Fruit fly (Drosophila melanogaster) whole organism, embryonic: ENCODE results near the gene pyd.

ENCODE experiments used
- Asciz ChIP-seq: fragments of 200-800 bp; sonication (Bioruptor generic); optimal IDR thresholded peaks from 2 replicates; lab custom pipeline; 2017; ENCODE audit warnings: missing biosample characterization, mild to moderate bottlenecking, missing genetic modification characterization, missing genetic modification reagents
- B-H1 ChIP-seq: fragments of 200-800 bp; sonication (Bioruptor generic); IDR thresholded peaks from 3 replicates; pipeline ENCODE4 v1.3.6; 2022; ENCODE audit warnings: missing biosample characterization, missing genetic modification characterization
- B-H2 ChIP-seq: fragments of 200-800 bp; sonication (Bioruptor generic); optimal IDR thresholded peaks from 2 replicates; lab custom pipeline; 2018; ENCODE audit warnings: missing biosample characterization, mild to moderate bottlenecking, missing genetic modification characterization
- BtbVII ChIP-seq: fragments of 200-800 bp; sonication (Bioruptor generic); optimal IDR thresholded peaks from 3 replicates; lab custom pipeline; 2017; ENCODE audit warnings: missing biosample characterization, mild to moderate bottlenecking, missing genetic modification characterization
- CG10147 ChIP-seq: fragments of 200-800 bp; sonication (Bioruptor generic); optimal IDR thresholded peaks from 2 replicates; lab custom pipeline; 2019; ENCODE audit warnings: missing biosample characterization, mild to moderate bottlenecking, missing genetic modification characterization, moderate library complexity
- CG10654 ChIP-seq: fragments of 200-800 bp; sonication (Bioruptor generic); optimal IDR thresholded peaks from 2 replicates; lab custom pipeline; 2016; ENCODE audit warnings: missing biosample characterization, missing genetic modification characterization
- CG11696 ChIP-seq: fragments of 200-800 bp; sonication (Bioruptor generic); IDR thresholded peaks from 2 replicates; pipeline ENCODE4 v1.3.6; 2022; ENCODE audit warnings: missing biosample characterization, missing genetic modification characterization
- CG12659 ChIP-seq: fragments of 200-800 bp; sonication (Bioruptor generic); optimal IDR thresholded peaks from 3 replicates; lab custom pipeline; 2017; ENCODE audit warnings: mild to moderate bottlenecking, missing biosample characterization, missing genetic modification reagents, missing genetic modification characterization
- CG12769 ChIP-seq: fragments of 200-800 bp; sonication (Bioruptor generic); optimal IDR thresholded peaks from 2 replicates; lab custom pipeline; 2019; ENCODE audit warnings: missing biosample characterization, mild to moderate bottlenecking, missing genetic modification characterization, moderate library complexity
- CG13894 ChIP-seq: fragments of 200-800 bp; sonication (Bioruptor generic); optimal IDR thresholded peaks from 3 replicates; lab custom pipeline; 2018; ENCODE audit warnings: missing biosample characterization, mild to moderate bottlenecking, missing genetic modification characterization, moderate library complexity
- CG14667 ChIP-seq: fragments of 200-800 bp; sonication (Bioruptor generic); IDR thresholded peaks from 2 replicates; pipeline ENCODE4 v1.3.6; 2022; ENCODE audit warnings: missing biosample characterization, missing genetic modification characterization
- CG1602 ChIP-seq: fragments of 200-800 bp; sonication (Bioruptor generic); optimal IDR thresholded peaks from 3 replicates; lab custom pipeline; 2016; ENCODE audit warnings: missing biosample characterization, missing genetic modification characterization
- CG1647 ChIP-seq: fragments of 200-800 bp; sonication (Bioruptor generic); optimal IDR thresholded peaks from 3 replicates; lab custom pipeline; 2016; ENCODE audit warnings: missing biosample characterization, missing genetic modification characterization
- CG17361 ChIP-seq: fragments of 200-800 bp; sonication (Bioruptor generic); IDR thresholded peaks from 3 replicates; pipeline ENCODE4 v1.3.6; 2022; ENCODE audit warnings: missing biosample characterization, missing genetic modification characterization
- CG18262 ChIP-seq: fragments of 200-800 bp; optimal IDR thresholded peaks from 3 replicates; lab custom pipeline; 2019; ENCODE audit warnings: missing biosample characterization, mild to moderate bottlenecking, missing genetic modification characterization, moderate library complexity
- CG18476 ChIP-seq: fragments of 200-800 bp; sonication (Bioruptor generic); optimal IDR thresholded peaks from 2 replicates; lab custom pipeline; 2016; ENCODE audit warnings: missing biosample characterization, mild to moderate bottlenecking, missing genetic modification characterization
- CG3163 ChIP-seq: fragments of 200-800 bp; sonication (Bioruptor generic); optimal IDR thresholded peaks from 3 replicates; lab custom pipeline; 2016; ENCODE audit warnings: missing biosample characterization, missing genetic modification characterization
- CG3995 ChIP-seq: fragments of 200-800 bp; sonication (Bioruptor generic); optimal IDR thresholded peaks from 3 replicates; lab custom pipeline; 2016; ENCODE audit warnings: missing biosample characterization, missing genetic modification characterization
- CG4360 ChIP-seq: fragments of 200-800 bp; sonication (Bioruptor generic); IDR thresholded peaks from 2 replicates; pipeline ENCODE4 v1.3.6; 2022; ENCODE audit warnings: missing biosample characterization, missing genetic modification characterization
- CG4707 ChIP-seq: fragments of 200-800 bp; sonication (Bioruptor generic); optimal IDR thresholded peaks from 2 replicates; lab custom pipeline; 2018; ENCODE audit warnings: missing biosample characterization, mild to moderate bottlenecking, missing genetic modification characterization, moderate library complexity
- CG4820 ChIP-seq: fragments of 200-800 bp; sonication (Bioruptor generic); optimal IDR thresholded peaks from 3 replicates; lab custom pipeline; 2016; ENCODE audit warnings: missing biosample characterization, missing genetic modification characterization
- CG7987 ChIP-seq: fragments of 200-800 bp; sonication (Bioruptor generic); optimal IDR thresholded peaks from 2 replicates; lab custom pipeline; 2018; ENCODE audit warnings: missing biosample characterization, mild to moderate bottlenecking, missing genetic modification characterization, moderate library complexity
- CG9876 ChIP-seq: fragments of 200-800 bp; sonication (Bioruptor generic); optimal IDR thresholded peaks from 2 replicates; lab custom pipeline; 2016; ENCODE audit warnings: missing biosample characterization, missing genetic modification characterization
- CG9932 ChIP-seq: fragments of 200-800 bp; sonication (Bioruptor generic); IDR thresholded peaks from 2 replicates; pipeline ENCODE4 v1.3.6; 2022; ENCODE audit warnings: missing biosample characterization, missing genetic modification characterization
- CrebB ChIP-seq: fragments of 200-800 bp; sonication (Bioruptor generic); optimal IDR thresholded peaks from 3 replicates; lab custom pipeline; 2018; ENCODE audit warnings: missing biosample characterization, mild to moderate bottlenecking, missing genetic modification characterization
- Dfd ChIP-seq, 2 experiments: fragments of >200 bp; optimal IDR thresholded peaks; 2 replicates each; lab custom pipeline; 2017; ENCODE audit warnings: missing biosample characterization in 2 of 2, missing genetic modification characterization in 2 of 2
- Doc3 ChIP-seq: fragments of 200-800 bp; sonication (Bioruptor generic); IDR thresholded peaks from 3 replicates; pipeline ENCODE4 v1.3.6; 2022; ENCODE audit warnings: missing biosample characterization, missing genetic modification characterization; ENCODE audit not compliant: partially characterized antibody
- Dref ChIP-seq: fragments of 200-800 bp; sonication (Bioruptor generic); IDR thresholded peaks from 2 replicates; pipeline ENCODE4 v1.3.6; 2022; ENCODE audit warnings: missing biosample characterization, missing genetic modification characterization
- HHEX ChIP-seq: fragments of 200-800 bp; sonication (Bioruptor generic); optimal IDR thresholded peaks from 3 replicates; lab custom pipeline; 2017; ENCODE audit warnings: missing biosample characterization, mild to moderate bottlenecking, missing genetic modification characterization, missing genetic modification reagents
- Hey ChIP-seq: fragments of 200-800 bp; sonication (Bioruptor generic); optimal IDR thresholded peaks from 3 replicates; lab custom pipeline; 2018; ENCODE audit warnings: missing biosample characterization, mild to moderate bottlenecking, missing genetic modification characterization
- Jarid2 ChIP-seq: fragments of 200-800 bp; sonication (Bioruptor generic); optimal IDR thresholded peaks from 3 replicates; lab custom pipeline; 2017; ENCODE audit warnings: mild to moderate bottlenecking, missing biosample characterization, missing genetic modification reagents, missing genetic modification characterization
- Meics ChIP-seq: fragments of 200-800 bp; sonication (Bioruptor generic); optimal IDR thresholded peaks from 2 replicates; lab custom pipeline; 2017; ENCODE audit warnings: missing biosample characterization, mild to moderate bottlenecking, missing genetic modification characterization
- Sox100B ChIP-seq: fragments of 200-800 bp; sonication (Bioruptor generic); optimal IDR thresholded peaks from 3 replicates; lab custom pipeline; 2018; ENCODE audit warnings: missing biosample characterization, mild to moderate bottlenecking, missing genetic modification characterization
- TFAM ChIP-seq: fragments of 200-800 bp; sonication (Bioruptor generic); optimal IDR thresholded peaks from 2 replicates; lab custom pipeline; 2017; ENCODE audit warnings: missing biosample characterization, missing genetic modification characterization, inconsistent platforms
- Taf1 ChIP-seq: fragments of 200-800 bp; sonication (Bioruptor generic); IDR thresholded peaks from 2 replicates; pipeline ENCODE4 v1.3.6; 2022; ENCODE audit warnings: missing biosample characterization, missing genetic modification characterization
- Usf ChIP-seq: fragments of 200-800 bp; sonication (Bioruptor generic); optimal IDR thresholded peaks from 2 replicates; lab custom pipeline; 2017; ENCODE audit warnings: missing genotype, missing biosample characterization, missing genetic modification characterization
- bowl ChIP-seq: fragments of 200-800 bp; sonication (Bioruptor generic); IDR thresholded peaks from 2 replicates; pipeline ENCODE4 v1.3.6; 2022; ENCODE audit warnings: missing biosample characterization, missing genetic modification characterization
- cg ChIP-seq: fragments of 200-800 bp; sonication (Bioruptor generic); optimal IDR thresholded peaks from 3 replicates; lab custom pipeline; 2019; ENCODE audit warnings: missing biosample characterization, mild to moderate bottlenecking, missing genetic modification characterization, moderate library complexity
- croc ChIP-seq: fragments of 200-800 bp; sonication (Bioruptor generic); conservative IDR thresholded peaks from 3 replicates; pipeline ENCODE4 v1.3.6; 2022; ENCODE audit warnings: missing biosample characterization, missing genetic modification characterization
- dm ChIP-seq: fragments of 200-800 bp; sonication (Bioruptor generic); optimal IDR thresholded peaks from 3 replicates; lab custom pipeline; 2016; ENCODE audit warnings: missing biosample characterization, missing genetic modification characterization
- ems ChIP-seq: fragments of 200-800 bp; sonication (Bioruptor generic); optimal IDR thresholded peaks from 3 replicates; lab custom pipeline; 2016; ENCODE audit warnings: missing biosample characterization, missing genetic modification characterization
- jumu ChIP-seq: fragments of 200-800 bp; sonication (Bioruptor generic); optimal IDR thresholded peaks from 3 replicates; lab custom pipeline; 2016; ENCODE audit warnings: missing biosample characterization, missing genetic modification characterization
- maf-S ChIP-seq: fragments of 200-800 bp; sonication (Bioruptor generic); optimal IDR thresholded peaks from 2 replicates; lab custom pipeline; 2016; ENCODE audit warnings: missing biosample characterization, missing genetic modification characterization
- scrt ChIP-seq: fragments of 200-800 bp; sonication (Bioruptor generic); optimal IDR thresholded peaks from 2 replicates; lab custom pipeline; 2018; ENCODE audit warnings: missing biosample characterization, mild to moderate bottlenecking, missing genetic modification characterization, moderate library complexity
- sd ChIP-seq: fragments of 200-800 bp; sonication (Bioruptor generic); optimal IDR thresholded peaks from 3 replicates; lab custom pipeline; 2018; ENCODE audit warnings: missing biosample characterization, mild to moderate bottlenecking, missing genetic modification characterization, moderate library complexity
- sob ChIP-seq: fragments of 200-800 bp; sonication (Bioruptor generic); IDR thresholded peaks from 2 replicates; pipeline ENCODE4 v1.3.6; 2022; ENCODE audit warnings: missing biosample characterization, missing genetic modification characterization
- stwl ChIP-seq: fragments of 200-800 bp; sonication (Bioruptor generic); optimal IDR thresholded peaks from 3 replicates; lab custom pipeline; 2018; ENCODE audit warnings: missing biosample characterization, mild to moderate bottlenecking, missing genetic modification characterization, moderate library complexity
- trh ChIP-seq: fragments of 200-800 bp; sonication (Bioruptor generic); optimal IDR thresholded peaks from 2 replicates; lab custom pipeline; 2016; ENCODE audit warnings: missing biosample characterization, missing genetic modification characterization
- wdn ChIP-seq: fragments of 200-800 bp; sonication (Bioruptor generic); IDR thresholded peaks from 2 replicates; pipeline ENCODE4 v1.3.6; 2022; ENCODE audit warnings: missing biosample characterization, missing genetic modification characterization
- z ChIP-seq: fragments of 200-800 bp; sonication (Bioruptor generic); IDR thresholded peaks from 3 replicates; pipeline ENCODE4 v1.3.6; 2022; ENCODE audit warnings: missing biosample characterization, missing genetic modification characterization

pyd gene

dm6 chr3R:8931777-8932345, at the start of gene pyd (continued):
- TF ChIP-seq CG1602 (peak; percentile 36), Jarid2 (GFP tag; lab: Kevin White, UChicago) (peak; percentile 99), CG4360 (GFP tag; lab: Robert Waterston, UW) (peak; percentile 38; the same call in 1 of the 2 replicates), scrt (peak; percentile 32), Usf (GFP tag; lab: Kevin White, UChicago) (no peak), B-H2 (GFP tag; lab: Kevin White, UChicago) (peak; percentile 21), B-H1 (GFP tag; lab: Robert Waterston, UW) (peak; percentile 18; the same call in 1 of the 3 replicates), Meics (GFP tag; lab: Kevin White, UChicago) (peak; percentile 64), CG13894 (tag; lab: Kevin White, UChicago) (peak; percentile 61), CG12659 (peak; percentile 67), maf-S (GFP tag; lab: Kevin White, UChicago) (peak; percentile 46), cg (GFP tag; lab: Kevin White, UChicago) (peak; percentile 7), CG10654 (GFP tag; lab: Kevin White, UChicago) (peak; percentile 44), CG9932 (peak; percentile 63), CG7987 (peak; percentile 53), sob (peak; percentile 64), HHEX (peak; percentile 33), stwl (tag; lab: Kevin White, UChicago) (peak; percentile 75), BtbVII (GFP tag; lab: Kevin White, UChicago) (peak; percentile 5), z (GFP tag; lab: Robert Waterston, UW) (no peak), CG18262 (tag; lab: Kevin White, UChicago) (peak; percentile 57), CG10147 (peak; percentile 69), bowl (GFP tag; lab: Robert Waterston, UW) (no peak; the same call in 1 of the 2 replicates), CG9876 (peak; percentile 59), CrebB (peak; percentile 42), trh (GFP tag; lab: Kevin White, UChicago) (no peak), CG14667 (no peak), CG12769 (tag; lab: Kevin White, UChicago) (peak; percentile 57), CG17361 (peak; percentile 81), CG4820 (GFP tag; lab: Kevin White, UChicago) (peak; percentile 50), CG3995 (GFP tag; lab: Kevin White, UChicago) (peak; percentile 57), CG3163 (peak; percentile 65), CG18476 (GFP tag; lab: Kevin White, UChicago) (peak; percentile 23), Asciz (GFP tag; lab: Kevin White, UChicago) (peak; percentile 33), croc (GFP tag; lab: Robert Waterston, UW) (0 out of 3 replicates have a peak, but pooled peaks have one; percentile 16), CG4707 (GFP tag; lab: Kevin White, UChicago) (peak; percentile 3), Doc3 (GFP tag; lab: Robert Waterston, UW) (no peak), jumu (GFP tag; lab: Kevin White, UChicago) (peak; percentile 54), Taf1 (GFP tag; lab: Robert Waterston, UW) (no peak), Hey (tag; lab: Kevin White, UChicago) (peak; percentile 53), Dref (peak; percentile 56), Dfd (GFP tag; optimal IDR thresholded peaks at IDR 0.05; lab: Kevin White, UChicago) (no peak), wdn (GFP tag; lab: Robert Waterston, UW) (no peak), CG1647 (GFP tag; lab: Kevin White, UChicago) (peak; percentile 59), ems (peak; percentile 71), CG11696 (GFP tag; lab: Robert Waterston, UW) (no peak), TFAM (GFP tag; lab: Kevin White, UChicago) (no peak), sd (peak; percentile 64), dm (GFP tag; lab: Kevin White, UChicago) (peak; percentile 3), Sox100B (GFP tag; lab: Kevin White, UChicago) (peak; percentile 66)
